Fruit fly (Drosophila melanogaster) Kc167 (cell line): ENCODE measurements around the gene CG15439.

Experiments used
- Myc ChIP-seq: fragments of >200 bp; optimal IDR thresholded peaks from 2 replicates; lab custom pipeline; 2017; ENCODE audit warnings: missing external identifiers
- Sin3A ChIP-seq: fragments of >200 bp; optimal IDR thresholded peaks from 2 replicates; lab custom pipeline; 2018; ENCODE audit warnings: missing external identifiers
- h ChIP-seq: fragments of >200 bp; optimal IDR thresholded peaks from 3 replicates; lab custom pipeline; 2018; ENCODE audit warnings: missing external identifiers
- insv ChIP-seq: fragments of >200 bp; optimal IDR thresholded peaks from 3 replicates; lab custom pipeline; 2018; ENCODE audit warnings: missing external identifiers
- psq ChIP-seq: fragments of >200 bp; optimal IDR thresholded peaks from 2 replicates; lab custom pipeline; 2017; ENCODE audit warnings: missing external identifiers

DNA sequence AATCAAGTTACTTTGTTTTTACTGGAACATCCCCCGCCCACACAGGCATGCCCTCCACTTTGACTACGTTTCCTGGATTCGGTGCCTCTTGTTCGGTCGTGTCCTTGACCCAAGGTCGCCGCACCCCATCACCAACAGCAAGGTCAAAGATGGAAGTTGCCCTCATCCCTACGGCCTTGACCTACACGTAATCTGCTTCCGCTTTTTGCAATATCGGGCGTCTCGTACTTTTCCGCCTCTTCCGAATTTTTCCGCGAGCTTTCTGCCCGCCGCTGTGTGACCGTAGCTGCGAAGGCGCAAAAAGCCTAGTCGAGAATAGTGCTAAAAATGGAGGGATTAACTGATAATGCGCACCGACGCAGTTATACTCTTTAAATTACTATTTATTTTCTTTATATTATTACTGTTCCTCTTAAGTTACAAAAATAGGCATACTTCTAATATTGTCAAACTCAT lies 3.7 kb upstream of the CG15439 start, which contains the start of gene Gs1l:
- TF ChIP-seq Myc (lab: Kevin White, UChicago) (no peak), Sin3A (lab: Kevin White, UChicago) (no peak), psq (lab: Kevin White, UChicago) (no peak), insv (lab: Kevin White, UChicago) (no peak), h (no peak)
